Worm (Caenorhabditis elegans) whole organism, late embryonic: ENCODE measurements around the gene lin-39.
A peak's percentile ranks its signal among the peaks of the same experiment; 100 is the strongest.

Experiments
- K02D7.2 ChIP-seq: sonication (generic microtip); optimal IDR thresholded peaks from 2 replicates; lab custom pipeline; 2017; ENCODE audit warnings: mild to moderate bottlenecking, missing genetic modification characterization, missing compliant biosample characterization
- K09A11.1 ChIP-seq: sonication (generic microtip); optimal IDR thresholded peaks from 2 replicates; lab custom pipeline; 2017; ENCODE audit warnings: antibody characterized with exemption, mild to moderate bottlenecking, missing genetic modification characterization, missing compliant biosample characterization; ENCODE audit not compliant: insufficient read depth
- ahr-1 ChIP-seq: sonication (generic microtip); optimal IDR thresholded peaks from 2 replicates; lab custom pipeline; 2016; ENCODE audit warnings: missing genetic modification characterization, missing compliant biosample characterization
- ama-1 ChIP-seq: fragments of 150-350 bp; optimal IDR thresholded peaks from 2 replicates; lab custom pipeline; 2014
- ceh-14 ChIP-seq: sonication (generic microtip); optimal IDR thresholded peaks from 2 replicates; lab custom pipeline; 2016; ENCODE audit warnings: missing genotype, missing genetic modification characterization, missing compliant biosample characterization
- ceh-18 ChIP-seq: sonication (generic microtip); optimal IDR thresholded peaks from 2 replicates; lab custom pipeline; 2016; ENCODE audit warnings: missing genetic modification characterization, missing compliant biosample characterization
- ceh-22 ChIP-seq: sonication (generic microtip); optimal IDR thresholded peaks from 2 replicates; lab custom pipeline; 2017; ENCODE audit warnings: missing biosample characterization, missing genetic modification characterization
- ceh-24 ChIP-seq: sonication (generic microtip); optimal IDR thresholded peaks from 2 replicates; lab custom pipeline; 2016; ENCODE audit warnings: mild to moderate bottlenecking, missing genetic modification characterization, missing compliant biosample characterization
- ceh-9 ChIP-seq: sonication (generic microtip); optimal IDR thresholded peaks from 2 replicates; lab custom pipeline; 2016; ENCODE audit warnings: mild to moderate bottlenecking, missing genetic modification characterization, inconsistent platforms, missing compliant biosample characterization
- che-1 ChIP-seq: sonication (generic microtip); optimal IDR thresholded peaks from 2 replicates; lab custom pipeline; 2016; ENCODE audit warnings: mild to moderate bottlenecking, missing genetic modification characterization, missing compliant biosample characterization
- dve-1 ChIP-seq: sonication (generic microtip); optimal IDR thresholded peaks from 2 replicates; lab custom pipeline; 2017; ENCODE audit warnings: antibody characterized with exemption, mild to moderate bottlenecking, missing genetic modification characterization, missing compliant biosample characterization
- elt-4 ChIP-seq: sonication (generic microtip); optimal IDR thresholded peaks from 2 replicates; lab custom pipeline; 2016; ENCODE audit warnings: missing genetic modification characterization, missing compliant biosample characterization
- eyg-1 ChIP-seq: sonication (generic microtip); optimal IDR thresholded peaks from 2 replicates; lab custom pipeline; 2016; ENCODE audit warnings: missing genotype, missing genetic modification characterization, missing compliant biosample characterization
- fax-1 ChIP-seq: sonication (generic microtip); optimal IDR thresholded peaks from 2 replicates; lab custom pipeline; 2016; ENCODE audit warnings: missing genotype, missing genetic modification characterization, missing compliant biosample characterization
- fkh-6 ChIP-seq: sonication (generic microtip); optimal IDR thresholded peaks from 2 replicates; lab custom pipeline; 2016; ENCODE audit warnings: missing genetic modification characterization, missing compliant biosample characterization
- gmeb-2 ChIP-seq: sonication (generic microtip); optimal IDR thresholded peaks from 2 replicates; lab custom pipeline; 2016; ENCODE audit warnings: missing genetic modification characterization, inconsistent platforms, missing compliant biosample characterization
- hlh-13 ChIP-seq: fragments of 200-800 bp; sonication (Bioruptor generic); optimal IDR thresholded peaks from 2 replicates; lab custom pipeline; 2018; ENCODE audit warnings: mild to moderate bottlenecking, missing genetic modification characterization, missing compliant biosample characterization
- hlh-30 ChIP-seq: sonication (generic microtip); optimal IDR thresholded peaks from 2 replicates; lab custom pipeline; 2017; ENCODE audit warnings: antibody characterized with exemption, missing genetic modification characterization, missing compliant biosample characterization; ENCODE audit not compliant: insufficient read depth
- hlh-6 ChIP-seq: sonication (generic microtip); optimal IDR thresholded peaks from 2 replicates; lab custom pipeline; 2016; ENCODE audit warnings: missing genotype, missing genetic modification characterization, missing compliant biosample characterization
- hlh-8 ChIP-seq: sonication (generic microtip); optimal IDR thresholded peaks from 2 replicates; lab custom pipeline; 2016; ENCODE audit warnings: missing genotype, missing genetic modification characterization, missing compliant biosample characterization
- lim-6 ChIP-seq: sonication (generic microtip); optimal IDR thresholded peaks from 2 replicates; lab custom pipeline; 2016; ENCODE audit warnings: missing genetic modification characterization, missing compliant biosample characterization
- nhr-232 ChIP-seq: sonication (generic microtip); optimal IDR thresholded peaks from 2 replicates; lab custom pipeline; 2016; ENCODE audit warnings: missing genetic modification characterization, missing compliant biosample characterization
- odd-2 ChIP-seq: sonication (generic microtip); optimal IDR thresholded peaks from 2 replicates; lab custom pipeline; 2017; ENCODE audit warnings: antibody characterized with exemption, mild to moderate bottlenecking, missing genetic modification characterization, missing compliant biosample characterization
- pat-9 ChIP-seq: fragments of 200-800 bp; sonication (Bioruptor generic); optimal IDR thresholded peaks from 2 replicates; lab custom pipeline; 2018; ENCODE audit warnings: mild to moderate bottlenecking, missing genetic modification characterization, moderate library complexity, missing compliant biosample characterization
- pax-1 ChIP-seq: fragments of 150-350 bp; optimal IDR thresholded peaks from 2 replicates; lab custom pipeline; 2014; ENCODE audit warnings: missing biosample characterization, missing genetic modification characterization
- pha-4 ChIP-seq: fragments of 150-350 bp; optimal IDR thresholded peaks from 2 replicates; lab custom pipeline; 2018; ENCODE audit warnings: missing biosample characterization, missing genetic modification reagents, missing genetic modification characterization
- pqm-1 ChIP-seq: sonication (generic microtip); optimal IDR thresholded peaks from 2 replicates; lab custom pipeline; 2016; ENCODE audit warnings: missing genetic modification characterization, missing compliant biosample characterization
- pros-1 ChIP-seq: fragments of 150-350 bp; optimal IDR thresholded peaks from 2 replicates; lab custom pipeline; 2014; ENCODE audit warnings: missing biosample characterization, missing genetic modification reagents, missing genetic modification characterization
- ref-2 ChIP-seq: sonication (generic microtip); optimal IDR thresholded peaks from 2 replicates; lab custom pipeline; 2016; ENCODE audit warnings: missing genetic modification characterization, missing compliant biosample characterization
- rnt-1 ChIP-seq: sonication (generic microtip); optimal IDR thresholded peaks from 2 replicates; lab custom pipeline; 2016; ENCODE audit warnings: missing genetic modification characterization, missing compliant biosample characterization
- sox-4 ChIP-seq: sonication (generic microtip); optimal IDR thresholded peaks from 2 replicates; lab custom pipeline; 2017; ENCODE audit warnings: mild to moderate bottlenecking, missing genetic modification characterization, inconsistent platforms, missing compliant biosample characterization
- tbx-2 ChIP-seq: sonication (generic microtip); optimal IDR thresholded peaks from 2 replicates; lab custom pipeline; 2016; ENCODE audit warnings: missing genetic modification characterization, missing compliant biosample characterization
- tbx-7 ChIP-seq: sonication (generic microtip); optimal IDR thresholded peaks from 2 replicates; lab custom pipeline; 2016; ENCODE audit warnings: missing genotype, missing genetic modification characterization, missing compliant biosample characterization
- unc-3 ChIP-seq, 2 experiments: fragments of 200-800 bp in 1 of 2; sonication (Bioruptor generic) in 1 of 2; sonication (generic microtip) in 1 of 2; conservative IDR thresholded peaks in 1 of 2; optimal IDR thresholded peaks in 1 of 2; 2 replicates each; pipeline versions ENCODE4 v1.3.6 to Lab custom; 2016 to 2022; ENCODE audit warnings: missing compliant biosample characterization in 2 of 2, missing genetic modification characterization in 2 of 2, missing genetic modification reagents in 1 of 2
- zip-5 ChIP-seq: sonication (generic microtip); optimal IDR thresholded peaks from 2 replicates; lab custom pipeline; 2016; ENCODE audit warnings: missing genetic modification characterization, missing compliant biosample characterization
- ztf-16 ChIP-seq: sonication (generic microtip); optimal IDR thresholded peaks from 2 replicates; lab custom pipeline; 2017; ENCODE audit warnings: missing genetic modification characterization, missing compliant biosample characterization

The lin-39 gene

DNA sequence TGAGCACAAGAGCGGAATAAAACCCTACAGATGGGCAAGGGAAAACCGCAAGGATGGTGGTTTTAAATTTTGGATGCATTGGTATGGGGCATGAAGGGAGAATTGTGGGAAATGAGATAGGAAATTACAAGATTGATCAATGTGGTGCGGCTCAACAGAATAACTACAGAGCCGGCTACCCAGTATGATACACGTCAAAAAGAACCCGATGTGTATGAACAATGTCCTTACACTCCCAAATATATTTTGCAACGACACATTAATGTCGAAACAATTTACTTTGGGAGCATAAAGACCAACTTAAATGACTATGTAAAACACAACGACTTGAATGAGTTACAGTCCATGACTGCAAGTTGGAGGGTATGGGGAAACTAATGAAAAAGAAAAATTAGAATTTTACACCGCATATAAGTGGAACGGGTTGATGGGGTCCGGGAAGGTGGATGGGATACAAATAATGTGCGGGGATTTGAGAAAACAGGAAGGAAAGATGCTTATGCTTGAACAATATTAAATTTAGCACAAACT, 40.8 kb downstream of the lin-39 start:
- TF ChIP-seq ceh-24 (tag; lab: Kevin White, UChicago) (no peak), K09A11.1 (tag; lab: Kevin White, UChicago) (no peak), rnt-1 (tag; lab: Kevin White, UChicago) (no peak), gmeb-2 (tag; lab: Kevin White, UChicago) (no peak), ceh-22 (tag; lab: Kevin White, UChicago) (no peak), pqm-1 (no peak), lim-6 (tag; lab: Kevin White, UChicago) (no peak), ceh-18 (tag; lab: Kevin White, UChicago) (no peak), tbx-2 (tag; lab: Kevin White, UChicago) (no peak), ztf-16 (tag; lab: Kevin White, UChicago) (no peak), pha-4 (tag; lab: Kevin White, UChicago) (no peak), elt-4 (tag; lab: Kevin White, UChicago) (no peak), pax-1 (no peak), unc-3 (GFP tag; conservative IDR thresholded peaks at IDR 0.05; lab: Robert Waterston, UW) (no peak), unc-3 (tag; optimal IDR thresholded peaks at IDR 0.05; lab: Kevin White, UChicago) (no peak), zip-5 (tag; lab: Kevin White, UChicago) (no peak), hlh-6 (no peak), fax-1 (tag; lab: Kevin White, UChicago) (no peak), pros-1 (tag; lab: Kevin White, UChicago) (no peak), pat-9 (tag; lab: Kevin White, UChicago) (no peak), odd-2 (no peak)
- TF ChIP-seq, all 69 proteins: peak for 0

DNA sequence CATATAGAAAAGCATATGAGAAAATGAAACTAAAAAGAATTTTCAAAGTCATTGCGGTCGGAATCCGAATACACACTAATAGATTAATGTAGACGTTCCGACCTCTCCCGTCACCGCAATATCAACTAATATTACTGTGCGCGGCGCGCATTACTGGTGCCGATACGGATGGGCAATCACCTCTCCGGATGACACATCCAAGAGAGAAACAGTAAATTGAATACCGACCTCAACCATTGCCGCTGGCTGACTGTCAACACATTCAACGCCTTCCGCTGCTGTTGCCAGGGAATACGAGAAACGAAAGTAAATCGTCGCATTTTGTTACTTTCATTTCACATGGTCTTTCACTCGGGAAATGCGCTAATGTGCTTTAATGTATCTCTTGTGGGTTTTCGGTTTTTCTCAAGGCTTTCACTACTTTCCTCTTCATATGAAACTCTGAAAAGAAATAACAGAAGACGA, 41.5 kb downstream of the lin-39 start:
- TF ChIP-seq fkh-6 (tag; lab: Kevin White, UChicago) (no peak), ama-1 (peak; percentile 51)

DNA sequence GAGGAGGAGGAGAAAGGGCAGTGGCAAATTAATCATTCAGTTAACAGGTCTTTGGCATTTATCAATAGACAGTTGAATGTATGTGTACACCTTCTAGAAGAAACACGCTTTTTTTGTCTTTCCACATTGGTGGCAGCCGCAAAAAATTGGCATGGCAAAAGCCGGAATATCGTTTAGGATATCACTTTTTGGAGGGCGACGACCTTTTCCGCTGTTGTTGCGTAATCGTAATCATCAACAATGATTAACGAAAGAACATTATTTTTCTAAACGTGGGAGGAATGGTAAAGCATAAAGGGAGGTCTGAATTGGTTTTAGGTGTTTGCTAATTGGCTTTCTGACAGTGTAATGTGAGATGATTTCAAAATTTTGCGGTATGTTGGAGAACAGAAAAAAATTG, 44.5 kb downstream of the lin-39 start:
- TF ChIP-seq tbx-7 (tag; lab: Kevin White, UChicago), result no peak
- no peak for TF ChIP-seq hlh-13 (GFP tag; lab: Kevin White, UChicago)
- no peak for TF ChIP-seq hlh-30 (tag; lab: Kevin White, UChicago)
- TF ChIP-seq ceh-9 (tag; lab: Kevin White, UChicago), result no peak
- no peak for TF ChIP-seq dve-1 (tag; lab: Kevin White, UChicago)
- no peak for TF ChIP-seq ceh-22 (tag; lab: Kevin White, UChicago)
- no peak for TF ChIP-seq ztf-16 (tag; lab: Kevin White, UChicago)
- TF ChIP-seq hlh-8, result no peak
- TF ChIP-seq fkh-6 (tag; lab: Kevin White, UChicago), result no peak
- no peak for TF ChIP-seq K02D7.2 (tag; lab: Kevin White, UChicago)
- TF ChIP-seq ceh-18 (tag; lab: Kevin White, UChicago), result no peak
- TF ChIP-seq sox-4, result no peak
- no peak for TF ChIP-seq ama-1
- TF ChIP-seq eyg-1, result no peak
- no peak for TF ChIP-seq rnt-1 (tag; lab: Kevin White, UChicago)
- TF ChIP-seq ceh-14 (tag; lab: Kevin White, UChicago), result no peak
- no peak for TF ChIP-seq ahr-1 (tag; lab: Kevin White, UChicago)
- TF ChIP-seq nhr-232, result no peak
- no peak for TF ChIP-seq elt-4 (tag; lab: Kevin White, UChicago)
- TF ChIP-seq ceh-24 (tag; lab: Kevin White, UChicago), result no peak

DNA sequence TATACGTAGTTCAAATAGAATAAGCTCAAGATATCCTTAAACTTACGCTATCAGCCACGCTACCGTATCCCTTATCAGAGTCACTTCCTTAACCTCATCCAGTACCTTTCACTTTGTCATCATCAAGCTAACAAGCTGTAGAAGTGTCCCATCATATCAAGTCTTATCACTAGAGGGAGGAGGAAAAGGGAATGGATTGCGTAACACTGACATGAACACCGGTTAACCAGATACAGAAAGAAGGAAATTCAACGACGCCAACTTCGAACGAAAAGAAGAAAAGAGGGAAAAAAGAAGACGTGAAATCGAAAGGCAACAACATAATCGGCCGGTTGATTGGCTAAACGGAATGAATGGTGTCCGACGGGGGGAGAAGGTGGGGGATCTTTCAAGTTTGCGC, 46.4 kb downstream of the lin-39 start:
- TF ChIP-seq ref-2 (tag; lab: Kevin White, UChicago) (peak; percentile 33), che-1 (tag; lab: Kevin White, UChicago) (no peak)
